In genomic region chr3L:16161847-16162556, dm6 we compare ENCODE assay signal across 1 fruit fly cellular context.
TF ChIP-seq lines count a peak whose summit lies in the region.

No protein-coding gene starts in this region.

TF ChIP-seq in whole organism, embryonic, 481 proteins besides CTCF, POLR2A, EP300 and RAD21 (continued from another document and continues in another):
- peak; percentile 36; the same call in 1 of the 2 replicates for TF ChIP-seq CG14441 (GFP tag; IDR thresholded peaks at IDR 0.05; lab: Robert Waterston, UW)
- TF ChIP-seq CG10462 (GFP tag; optimal IDR thresholded peaks at IDR 0.05; lab: Kevin White, UChicago): peak; percentile 7
- no peak for TF ChIP-seq Abd-B (GFP tag; optimal IDR thresholded peaks at IDR 0.05; lab: Kevin White, UChicago)
- TF ChIP-seq D19A (tag; optimal IDR thresholded peaks at IDR 0.05; lab: Kevin White, UChicago): peak; percentile 75
- no peak for TF ChIP-seq p53 (GFP tag; optimal IDR thresholded peaks at IDR 0.05; lab: Kevin White, UChicago)
- no peak for TF ChIP-seq wek (GFP tag; optimal IDR thresholded peaks at IDR 0.05; lab: Kevin White, UChicago)
- peak; percentile 8 for TF ChIP-seq Hmx (GFP tag; optimal IDR thresholded peaks at IDR 0.05; lab: Kevin White, UChicago)
- TF ChIP-seq sna (GFP tag; IDR thresholded peaks at IDR 0.05; lab: Robert Waterston, UW; ENCODE audit: partially characterized antibody): no peak
- TF ChIP-seq hb (GFP tag; IDR thresholded peaks at IDR 0.05; lab: Robert Waterston, UW; ENCODE audit: partially characterized antibody): no peak
- no peak for TF ChIP-seq Dip2 (GFP tag; IDR thresholded peaks at IDR 0.05; lab: Robert Waterston, UW)
- TF ChIP-seq bigmax (GFP tag; optimal IDR thresholded peaks at IDR 0.05; lab: Kevin White, UChicago): no peak
- no peak for TF ChIP-seq pan (optimal IDR thresholded peaks at IDR 0.05; lab: Kevin White, UChicago)
- peak in 1 of 2 experiments; percentile 52 for TF ChIP-seq pan (GFP tag; optimal IDR thresholded peaks at IDR 0.05 in 1 of 2, IDR thresholded peaks at IDR 0.05 in 1 of 2)
- no peak for TF ChIP-seq Doc2 (GFP tag; IDR thresholded peaks at IDR 0.05; lab: Robert Waterston, UW)
- no peak for TF ChIP-seq Vsx1 (GFP tag; optimal IDR thresholded peaks at IDR 0.05; lab: Kevin White, UChicago)
- TF ChIP-seq Hr78 (GFP tag; optimal IDR thresholded peaks at IDR 0.05; lab: Kevin White, UChicago): peak in 1 of 2 experiments; percentile 49
- peak; percentile 55 for TF ChIP-seq Asciz (GFP tag; optimal IDR thresholded peaks at IDR 0.05; lab: Kevin White, UChicago)
- peak; percentile 33; the same call in 1 of the 3 replicates for TF ChIP-seq Mrtf (GFP tag; IDR thresholded peaks at IDR 0.05; lab: Robert Waterston, UW)
- TF ChIP-seq CG17912 (GFP tag; optimal IDR thresholded peaks at IDR 0.05; lab: Kevin White, UChicago): no peak
- peak; percentile 65 for TF ChIP-seq CG9437 (GFP tag; optimal IDR thresholded peaks at IDR 0.05; lab: Kevin White, UChicago)
- TF ChIP-seq Scr (GFP tag; IDR thresholded peaks at IDR 0.05; lab: Robert Waterston, UW; ENCODE audit: partially characterized antibody): no peak
- no peak for TF ChIP-seq CG4617 (GFP tag; optimal IDR thresholded peaks at IDR 0.05; lab: Kevin White, UChicago; ENCODE audit: borderline replicate concordance)
- TF ChIP-seq D (optimal IDR thresholded peaks at IDR 0.05; lab: Kevin White, UChicago): no peak
- peak; percentile 57 for TF ChIP-seq D (GFP tag; optimal IDR thresholded peaks at IDR 0.05; lab: Kevin White, UChicago)
- peak; percentile 86 for TF ChIP-seq CoRest (tag; optimal IDR thresholded peaks at IDR 0.05; lab: Kevin White, UChicago)
- TF ChIP-seq CG5953 (GFP tag; IDR thresholded peaks at IDR 0.05; lab: Robert Waterston, UW): no peak
- TF ChIP-seq fd96Cb (tag; optimal IDR thresholded peaks at IDR 0.05; lab: Kevin White, UChicago): peak; percentile 70
- peak; percentile 23 for TF ChIP-seq run (tag; optimal IDR thresholded peaks at IDR 0.05; lab: Kevin White, UChicago)
- peak; percentile 88 for TF ChIP-seq CG11696 (GFP tag; IDR thresholded peaks at IDR 0.05; lab: Robert Waterston, UW)
- peak; percentile 71 to 79 for TF ChIP-seq dpn (GFP tag; optimal IDR thresholded peaks at IDR 0.05; lab: Kevin White, UChicago)
- TF ChIP-seq CG34422 (GFP tag; IDR thresholded peaks at IDR 0.05; lab: Robert Waterston, UW): peak; percentile 27; the same call in 2 of the 3 replicates
- peak; percentile 51 for TF ChIP-seq CG4820 (GFP tag; optimal IDR thresholded peaks at IDR 0.05; lab: Kevin White, UChicago)
- peak; percentile 57; the same call in 1 of the 2 replicates for TF ChIP-seq CG32772 (GFP tag; IDR thresholded peaks at IDR 0.05; lab: Robert Waterston, UW)
- peak; percentile 51 for TF ChIP-seq CG12104 (GFP tag; optimal IDR thresholded peaks at IDR 0.05; lab: Kevin White, UChicago)
- no peak for TF ChIP-seq lov (optimal IDR thresholded peaks at IDR 0.05; lab: Kevin White, UChicago)
- no peak for TF ChIP-seq lov (GFP tag; IDR thresholded peaks at IDR 0.05; lab: Robert Waterston, UW)
- TF ChIP-seq CG17186 (GFP tag; optimal IDR thresholded peaks at IDR 0.05; lab: Kevin White, UChicago): no peak
- TF ChIP-seq Xrp1 (GFP tag; IDR thresholded peaks at IDR 0.05; lab: Robert Waterston, UW): no peak; the same call in 1 of the 2 replicates
- peak; percentile 13; the same call in 1 of the 3 replicates for TF ChIP-seq CG14050 (GFP tag; IDR thresholded peaks at IDR 0.05; lab: Robert Waterston, UW)
- TF ChIP-seq CG6689 (GFP tag; IDR thresholded peaks at IDR 0.05; lab: Robert Waterston, UW): peak; percentile 66
- no peak for TF ChIP-seq Opbp (GFP tag; IDR thresholded peaks at IDR 0.05; lab: Robert Waterston, UW; ENCODE audit: partially characterized antibody)
- peak; percentile 33 for TF ChIP-seq oc (tag; optimal IDR thresholded peaks at IDR 0.05; lab: Kevin White, UChicago)
- TF ChIP-seq gce (GFP tag; IDR thresholded peaks at IDR 0.05; lab: Robert Waterston, UW): peak; percentile 27; the same call in 1 of the 3 replicates
- peak; percentile 68 for TF ChIP-seq tin (GFP tag; optimal IDR thresholded peaks at IDR 0.05; lab: Kevin White, UChicago)
- TF ChIP-seq mirr (GFP tag; optimal IDR thresholded peaks at IDR 0.05; lab: Kevin White, UChicago): peak; percentile 1
- peak; percentile 67 for TF ChIP-seq Blimp-1 (GFP tag; optimal IDR thresholded peaks at IDR 0.05; lab: Kevin White, UChicago)
- TF ChIP-seq eve (GFP tag; optimal IDR thresholded peaks at IDR 0.05; lab: Kevin White, UChicago): peak in 1 of 2 experiments; percentile 92
- no peak for TF ChIP-seq CG7987 (GFP tag; optimal IDR thresholded peaks at IDR 0.05; lab: Kevin White, UChicago)
- TF ChIP-seq tna (GFP tag; IDR thresholded peaks at IDR 0.05; lab: Robert Waterston, UW; ENCODE audit: partially characterized antibody): no peak
- peak; percentile 72 for TF ChIP-seq Atf6 (GFP tag; IDR thresholded peaks at IDR 0.05; lab: Robert Waterston, UW)
- no peak for TF ChIP-seq TFAM (GFP tag; optimal IDR thresholded peaks at IDR 0.05; lab: Kevin White, UChicago)
- no peak for TF ChIP-seq br (optimal IDR thresholded peaks at IDR 0.05; lab: Kevin White, UChicago)
- peak; percentile 71 for TF ChIP-seq CG10979 (tag; optimal IDR thresholded peaks at IDR 0.05; lab: Kevin White, UChicago)
- peak; percentile 53 for TF ChIP-seq Nf-YB (GFP tag; optimal IDR thresholded peaks at IDR 0.05; lab: Kevin White, UChicago)
- TF ChIP-seq row (GFP tag; IDR thresholded peaks at IDR 0.05; lab: Robert Waterston, UW): peak; percentile 87
- TF ChIP-seq zfh2 (GFP tag; optimal IDR thresholded peaks at IDR 0.05; lab: Kevin White, UChicago): peak; percentile 77
- no peak for TF ChIP-seq CG17802 (tag; optimal IDR thresholded peaks at IDR 0.05; lab: Kevin White, UChicago)
- peak; percentile 42 for TF ChIP-seq Usf (GFP tag; optimal IDR thresholded peaks at IDR 0.05; lab: Kevin White, UChicago)
- peak; percentile 89 for TF ChIP-seq lab (GFP tag; optimal IDR thresholded peaks at IDR 0.05; lab: Kevin White, UChicago)
- peak; percentile 75 for TF ChIP-seq slbo (GFP tag; IDR thresholded peaks at IDR 0.05; lab: Robert Waterston, UW)
- TF ChIP-seq gfzf (GFP tag; optimal IDR thresholded peaks at IDR 0.05; lab: Kevin White, UChicago): no peak
- TF ChIP-seq Sry-δ (GFP tag; optimal IDR thresholded peaks at IDR 0.05; lab: Kevin White, UChicago): peak; percentile 14
- no peak; the same call in 1 of the 2 replicates for TF ChIP-seq CG11247 (GFP tag; IDR thresholded peaks at IDR 0.05; lab: Robert Waterston, UW)
- peak; percentile 63 for TF ChIP-seq bcd (GFP tag; optimal IDR thresholded peaks at IDR 0.05; lab: Kevin White, UChicago)
- peak; percentile 23 for TF ChIP-seq CG12744 (GFP tag; optimal IDR thresholded peaks at IDR 0.05; lab: Kevin White, UChicago)
- TF ChIP-seq HmgD (GFP tag; optimal IDR thresholded peaks at IDR 0.05; lab: Kevin White, UChicago): peak; percentile 5
- TF ChIP-seq Doc3 (GFP tag; IDR thresholded peaks at IDR 0.05; lab: Robert Waterston, UW; ENCODE audit: partially characterized antibody): no peak
- TF ChIP-seq twi (tag; optimal IDR thresholded peaks at IDR 0.05; lab: Kevin White, UChicago): peak; percentile 62
- TF ChIP-seq HmgZ (tag; optimal IDR thresholded peaks at IDR 0.05; lab: Kevin White, UChicago): peak; percentile 73
- no peak for TF ChIP-seq CG8478 (optimal IDR thresholded peaks at IDR 0.05; lab: Kevin White, UChicago)
- no peak for TF ChIP-seq Stat92E (GFP tag; optimal IDR thresholded peaks at IDR 0.05; lab: Kevin White, UChicago)
- TF ChIP-seq esg (GFP tag; conservative IDR thresholded peaks at IDR 0.05; lab: Robert Waterston, UW): peak; percentile 59
- TF ChIP-seq ash1 (GFP tag; optimal IDR thresholded peaks at IDR 0.05; lab: Kevin White, UChicago): no peak
- peak; percentile 83 for TF ChIP-seq gem (tag; optimal IDR thresholded peaks at IDR 0.05; lab: Kevin White, UChicago)
- TF ChIP-seq cad (GFP tag; optimal IDR thresholded peaks at IDR 0.05; lab: Kevin White, UChicago): no peak
- TF ChIP-seq CG7928 (GFP tag; optimal IDR thresholded peaks at IDR 0.05; lab: Kevin White, UChicago): peak; percentile 14
- TF ChIP-seq Ssrp (tag; optimal IDR thresholded peaks at IDR 0.05; lab: Kevin White, UChicago): peak; percentile 59
- TF ChIP-seq CrebB (tag; optimal IDR thresholded peaks at IDR 0.05; lab: Kevin White, UChicago): peak; percentile 23
- TF ChIP-seq HLH3B (GFP tag; IDR thresholded peaks at IDR 0.05; lab: Robert Waterston, UW): peak; percentile 66
- TF ChIP-seq CG6272 (GFP tag; IDR thresholded peaks at IDR 0.05; lab: Robert Waterston, UW): no peak
- TF ChIP-seq ab (GFP tag; optimal IDR thresholded peaks at IDR 0.05; lab: Kevin White, UChicago): peak; percentile 22
- peak; percentile 5 for TF ChIP-seq nom (GFP tag; optimal IDR thresholded peaks at IDR 0.05; lab: Kevin White, UChicago)
- TF ChIP-seq CG14860 (GFP tag; IDR thresholded peaks at IDR 0.05; lab: Robert Waterston, UW; ENCODE audit: partially characterized antibody): no peak
- TF ChIP-seq CG16813 (GFP tag; IDR thresholded peaks at IDR 0.05; lab: Robert Waterston, UW; ENCODE audit: partially characterized antibody): no peak
- no peak for TF ChIP-seq CG7745 (tag; optimal IDR thresholded peaks at IDR 0.05; lab: Kevin White, UChicago)
- peak; percentile 82 for TF ChIP-seq CG10209 (GFP tag; optimal IDR thresholded peaks at IDR 0.05; lab: Kevin White, UChicago)
- peak; percentile 67 for TF ChIP-seq gcm (GFP tag; optimal IDR thresholded peaks at IDR 0.05; lab: Kevin White, UChicago)
- TF ChIP-seq CG9727 (GFP tag; optimal IDR thresholded peaks at IDR 0.05; lab: Kevin White, UChicago): peak; percentile 69
- TF ChIP-seq phol (tag; optimal IDR thresholded peaks at IDR 0.05; lab: Kevin White, UChicago): peak; percentile 63
- TF ChIP-seq CG3838 (GFP tag; optimal IDR thresholded peaks at IDR 0.05; lab: Kevin White, UChicago): no peak
- peak; percentile 6 for TF ChIP-seq CG33557 (GFP tag; optimal IDR thresholded peaks at IDR 0.05; lab: Kevin White, UChicago)
- TF ChIP-seq CG14667 (GFP tag; IDR thresholded peaks at IDR 0.05; lab: Robert Waterston, UW): no peak
- peak; percentile 58; the same call in 1 of the 3 replicates for TF ChIP-seq ci (GFP tag; IDR thresholded peaks at IDR 0.05; lab: Robert Waterston, UW)
- TF ChIP-seq Mes4 (GFP tag; optimal IDR thresholded peaks at IDR 0.05; lab: Kevin White, UChicago): peak; percentile 42
- TF ChIP-seq nmo (GFP tag; optimal IDR thresholded peaks at IDR 0.05; lab: Kevin White, UChicago): peak; percentile 66
- TF ChIP-seq tio (GFP tag; optimal IDR thresholded peaks at IDR 0.05; lab: Kevin White, UChicago): peak; percentile 64
- no peak for TF ChIP-seq en (GFP tag; optimal IDR thresholded peaks at IDR 0.05; lab: Kevin White, UChicago)
- TF ChIP-seq Aef1 (GFP tag; IDR thresholded peaks at IDR 0.05; lab: Robert Waterston, UW): no peak; the same call in 1 of the 3 replicates
- no peak for TF ChIP-seq pzg (GFP tag; optimal IDR thresholded peaks at IDR 0.05; lab: Kevin White, UChicago)
- TF ChIP-seq gsb (GFP tag; IDR thresholded peaks at IDR 0.05; lab: Robert Waterston, UW): peak; percentile 39; the same call in 1 of the 2 replicates
- no peak for TF ChIP-seq fd64A (GFP tag; optimal IDR thresholded peaks at IDR 0.05; lab: Kevin White, UChicago)
- no peak for TF ChIP-seq hth (optimal IDR thresholded peaks at IDR 0.05; lab: Kevin White, UChicago)
- TF ChIP-seq Hr3 (GFP tag; optimal IDR thresholded peaks at IDR 0.05; lab: Kevin White, UChicago): peak; percentile 72
- TF ChIP-seq Pdp1 (GFP tag; optimal IDR thresholded peaks at IDR 0.05; lab: Kevin White, UChicago): peak; percentile 43 to 62
- TF ChIP-seq CG32532 (GFP tag; IDR thresholded peaks at IDR 0.05; lab: Robert Waterston, UW): peak; percentile 72
- no peak for TF ChIP-seq tup (GFP tag; optimal IDR thresholded peaks at IDR 0.05; lab: Kevin White, UChicago)
- peak; percentile 76 for TF ChIP-seq CG13624 (GFP tag; optimal IDR thresholded peaks at IDR 0.05; lab: Kevin White, UChicago)
- no peak for TF ChIP-seq BEAF-32 (GFP tag; optimal IDR thresholded peaks at IDR 0.05; lab: Kevin White, UChicago)
- no peak for TF ChIP-seq CG9797 (GFP tag; optimal IDR thresholded peaks at IDR 0.05; lab: Kevin White, UChicago)
- TF ChIP-seq CG2199 (GFP tag; IDR thresholded peaks at IDR 0.05; lab: Robert Waterston, UW): peak; percentile 72; the same call in 2 of the 3 replicates
- no peak for TF ChIP-seq gt (GFP tag; IDR thresholded peaks at IDR 0.05; lab: Robert Waterston, UW)
- no peak for TF ChIP-seq HLHmδ (GFP tag; optimal IDR thresholded peaks at IDR 0.05; lab: Kevin White, UChicago)
- peak; percentile 16 for TF ChIP-seq jing (GFP tag; optimal IDR thresholded peaks at IDR 0.05; lab: Kevin White, UChicago)
- no peak for TF ChIP-seq Ets97D (GFP tag; optimal IDR thresholded peaks at IDR 0.05; lab: Kevin White, UChicago)
- no peak for TF ChIP-seq emc (GFP tag; optimal IDR thresholded peaks at IDR 0.05; lab: Kevin White, UChicago)
- TF ChIP-seq NFAT (GFP tag; IDR thresholded peaks at IDR 0.05; lab: Robert Waterston, UW): peak; percentile 32; the same call in 1 of the 2 replicates
- peak; percentile 46 for TF ChIP-seq onecut (GFP tag; IDR thresholded peaks at IDR 0.05; lab: Robert Waterston, UW)
- TF ChIP-seq klu (GFP tag; IDR thresholded peaks at IDR 0.05; lab: Robert Waterston, UW): no peak
- no peak for TF ChIP-seq CG7372 (GFP tag; IDR thresholded peaks at IDR 0.05; lab: Robert Waterston, UW)
- peak; percentile 69; the same call in 2 of the 3 replicates for TF ChIP-seq tgo (GFP tag; IDR thresholded peaks at IDR 0.05; lab: Robert Waterston, UW)
- TF ChIP-seq CG11723 (GFP tag; optimal IDR thresholded peaks at IDR 0.05; lab: Kevin White, UChicago): peak; percentile 55
- TF ChIP-seq pb (GFP tag; optimal IDR thresholded peaks at IDR 0.05; lab: Kevin White, UChicago): peak; percentile 53
- peak; percentile 68 for TF ChIP-seq CG6765 (GFP tag; optimal IDR thresholded peaks at IDR 0.05; lab: Kevin White, UChicago)
- peak; percentile 56 for TF ChIP-seq Max (GFP tag; optimal IDR thresholded peaks at IDR 0.05; lab: Kevin White, UChicago)
- TF ChIP-seq Hand (GFP tag; optimal IDR thresholded peaks at IDR 0.05; lab: Kevin White, UChicago): peak; percentile 87
- peak; percentile 48 to 55 for TF ChIP-seq chif (GFP tag; optimal IDR thresholded peaks at IDR 0.05; lab: Kevin White, UChicago)
- peak; percentile 62 for TF ChIP-seq D19B (GFP tag; optimal IDR thresholded peaks at IDR 0.05; lab: Kevin White, UChicago)
- peak; percentile 44 for TF ChIP-seq CG12071 (GFP tag; optimal IDR thresholded peaks at IDR 0.05; lab: Kevin White, UChicago)
- peak; percentile 6 for TF ChIP-seq CG2202 (tag; optimal IDR thresholded peaks at IDR 0.05; lab: Kevin White, UChicago)
- TF ChIP-seq psq (GFP tag; optimal IDR thresholded peaks at IDR 0.05; lab: Kevin White, UChicago): no peak
- no peak for TF ChIP-seq ken (GFP tag; IDR thresholded peaks at IDR 0.05; lab: Robert Waterston, UW)
